Worm (Caenorhabditis elegans) whole organism, midembryonic: ENCODE results near the gene col-73.
"Not testable (repeated sequence)": the region's sequence is repeated elsewhere in the genome, so short reads cannot be mapped to it uniquely, and the experiment has no call there.

Source experiments
- T22C8.4 ChIP-seq: fragments of 200-800 bp; sonication (Bioruptor generic); IDR thresholded peaks from 2 replicates; pipeline ENCODE4 v1.3.6; 2022; ENCODE audit warnings: missing genetic modification characterization, missing compliant biosample characterization
- cog-1 ChIP-seq: sonication (generic microtip); optimal IDR thresholded peaks from 2 replicates; lab custom pipeline; 2016; ENCODE audit warnings: missing genetic modification characterization, missing compliant biosample characterization
- flt-1 ChIP-seq: fragments of 200-800 bp; sonication (Bioruptor generic); IDR thresholded peaks from 2 replicates; pipeline ENCODE4 v1.3.6; 2022; ENCODE audit warnings: missing genetic modification characterization, missing compliant biosample characterization
- klf-2 ChIP-seq: fragments of 200-800 bp; sonication (Bioruptor generic); conservative IDR thresholded peaks from 2 replicates; pipeline ENCODE4 v1.3.6; 2022; ENCODE audit warnings: missing genetic modification reagents, missing genetic modification characterization, missing compliant biosample characterization
- med-1 ChIP-seq: sonication (generic microtip); optimal IDR thresholded peaks from 2 replicates; lab custom pipeline; 2017; ENCODE audit warnings: missing genetic modification characterization, mild to moderate bottlenecking, missing compliant biosample characterization, antibody characterized with exemption, missing genetic modification reagents; ENCODE audit not compliant: insufficient read depth
- ref-1 ChIP-seq: fragments of 200-800 bp; sonication (Bioruptor generic); conservative IDR thresholded peaks from 2 replicates; pipeline ENCODE4 v1.3.6; 2022; ENCODE audit warnings: missing genetic modification reagents, missing genetic modification characterization, missing compliant biosample characterization
- tab-1 ChIP-seq: fragments of 200-800 bp; sonication (Bioruptor generic); IDR thresholded peaks from 2 replicates; pipeline ENCODE4 v1.3.6; 2022; ENCODE audit warnings: missing genetic modification characterization, missing compliant biosample characterization
- ztf-23 ChIP-seq: fragments of 200-800 bp; sonication (Bioruptor generic); IDR thresholded peaks from 2 replicates; pipeline ENCODE4 v1.3.6; 2022; ENCODE audit warnings: missing genetic modification reagents, missing genetic modification characterization, missing compliant biosample characterization
- ztf-29 ChIP-seq: fragments of 200-800 bp; sonication (Bioruptor generic); IDR thresholded peaks from 2 replicates; pipeline ENCODE4 v1.3.6; 2022; ENCODE audit warnings: missing genetic modification reagents, missing genetic modification characterization, missing compliant biosample characterization

col-73 gene

ce11 chrII:4904778-4905177, 31.8 kb upstream of the col-73 start, which contains the start of gene btbd-10:
Gene btbd-10 (plus strand): TSS chrII:4905008.
- TF ChIP-seq flt-1 (no peak), T22C8.4 (no peak), ztf-23 (no peak), ztf-29 (no peak), klf-2 (GFP tag; lab: Robert Waterston, UW) (no peak), ref-1 (GFP tag; lab: Robert Waterston, UW) (no peak), med-1 (GFP tag; lab: Kevin White, UChicago) (no peak), tab-1 (GFP tag; lab: Robert Waterston, UW) (no peak), cog-1 (no peak)

- no peak for TF ChIP-seq klf-2 (GFP tag; lab: Robert Waterston, UW)
- peak; percentile 57; the same call in 1 of the 2 replicates for TF ChIP-seq ztf-29
- TF ChIP-seq med-1 (GFP tag; lab: Kevin White, UChicago) = no peak
- TF ChIP-seq flt-1 = 0 out of 2 replicates have a peak, but pooled peaks have one; percentile 7
These were observed 31.3 kb upstream of the col-73 start for ce11 chrII:4904277-4904676.

- not testable (repeated sequence) for TF ChIP-seq ztf-23, flt-1, T22C8.4
These were observed 30.8 kb upstream of the col-73 start, which contains the start of gene sgt-1 for ce11 chrII:4903696-4904095. Gene sgt-1 (minus strand): TSS chrII:4903796.

- TF ChIP-seq T22C8.4 (peak; percentile 80), ref-1 (GFP tag; lab: Robert Waterston, UW) (no peak)
These were observed 29.1 kb upstream of the col-73 start, which contains the start of gene R05F9.9 for ce11 chrII:4902035-4902434. Gene R05F9.9 (minus strand): TSS chrII:4902100.

- not testable (repeated sequence) for TF ChIP-seq klf-2 (GFP tag; lab: Robert Waterston, UW); flt-1; ztf-29
These were observed 25.6 kb upstream of the col-73 start, which contains the start of gene msp-32 for ce11 chrII:4898529-4898928. Gene msp-32 (plus strand): TSS chrII:4898829.

- no peak for TF ChIP-seq klf-2 (GFP tag; lab: Robert Waterston, UW)
- TF ChIP-seq flt-1 = no peak
These were observed 19.7 kb upstream of the col-73 start, which contains the start of gene msp-33 for ce11 chrII:4892594-4892993. Gene msp-33 (minus strand): TSS chrII:4892694.

ce11 chrII:4891012-4891775, 18.3 kb upstream of the col-73 start, which contains the start of gene gst-9:
Gene gst-9 (plus strand): TSS chrII:4891585.
- TF ChIP-seq med-1 (GFP tag; lab: Kevin White, UChicago) = no peak
- no peak for TF ChIP-seq T22C8.4
- TF ChIP-seq tab-1 (GFP tag; lab: Robert Waterston, UW) = no peak
- TF ChIP-seq ztf-23 = no peak
- TF ChIP-seq ztf-29 = no peak
- no peak for TF ChIP-seq flt-1
- TF ChIP-seq ref-1 (GFP tag; lab: Robert Waterston, UW) = no peak
- TF ChIP-seq klf-2 (GFP tag; lab: Robert Waterston, UW) = no peak
- no peak for TF ChIP-seq cog-1

ce11 chrII:4888527-4889487, 15.9 kb upstream of the col-73 start, which contains the start of gene pgm-1:
Gene pgm-1 (plus strand): TSS chrII:4889437.
- TF ChIP-seq T22C8.4 (no peak), med-1 (GFP tag; lab: Kevin White, UChicago) (no peak), tab-1 (GFP tag; lab: Robert Waterston, UW) (no peak)

ce11 chrII:4885976-4886375, 13.0 kb upstream of the col-73 start, which contains the start of gene R05F9.7:
Gene R05F9.7 (plus strand): TSS chrII:4886276.
- TF ChIP-seq tab-1 (GFP tag; lab: Robert Waterston, UW) (no peak), cog-1 (no peak), ztf-23 (no peak), ztf-29 (no peak), klf-2 (GFP tag; lab: Robert Waterston, UW) (no peak)

ce11 chrII:4884403-4884802, 11.5 kb upstream of the col-73 start:
- no peak for TF ChIP-seq flt-1
- TF ChIP-seq T22C8.4 = no peak
- no peak for TF ChIP-seq ref-1 (GFP tag; lab: Robert Waterston, UW)
- no peak for TF ChIP-seq cog-1
- no peak for TF ChIP-seq med-1 (GFP tag; lab: Kevin White, UChicago)
- no peak for TF ChIP-seq ztf-23
- no peak for TF ChIP-seq tab-1 (GFP tag; lab: Robert Waterston, UW)
- TF ChIP-seq ztf-29 = no peak
- TF ChIP-seq klf-2 (GFP tag; lab: Robert Waterston, UW) = no peak
